In genomic region chr3L:6703368-6703807, dm6 we compare ENCODE assay signal across 1 fruit fly cellular context.
TF ChIP-seq lines count a peak whose summit lies in the region.

Gene SP1173, minus strand, starts transcription at chr3L:6703521.

TF ChIP-seq in whole organism, embryonic, 481 proteins besides CTCF, POLR2A, EP300 and RAD21 (continued from another document):
- TF ChIP-seq Ptx1 (GFP tag; IDR thresholded peaks at IDR 0.05; lab: Robert Waterston, UW), result no peak
- no peak for TF ChIP-seq CG6854 (GFP tag; optimal IDR thresholded peaks at IDR 0.05; lab: Kevin White, UChicago)
- peak; percentile 52; the same call in 1 of the 2 replicates for TF ChIP-seq CG32532 (GFP tag; IDR thresholded peaks at IDR 0.05; lab: Robert Waterston, UW)
- no peak for TF ChIP-seq CG9817 (tag; optimal IDR thresholded peaks at IDR 0.05; lab: Kevin White, UChicago)
- TF ChIP-seq HmgZ (tag; optimal IDR thresholded peaks at IDR 0.05; lab: Kevin White, UChicago), result peak; percentile 75
- peak; percentile 25 for TF ChIP-seq ERR (GFP tag; optimal IDR thresholded peaks at IDR 0.05; lab: Kevin White, UChicago)
- peak; percentile 13 for TF ChIP-seq Sry-δ (GFP tag; optimal IDR thresholded peaks at IDR 0.05; lab: Kevin White, UChicago)
- TF ChIP-seq hbn (GFP tag; IDR thresholded peaks at IDR 0.05; lab: Robert Waterston, UW; ENCODE audit: partially characterized antibody), result peak; percentile 20; the same call in 1 of the 2 replicates
- no peak for TF ChIP-seq CG12155 (GFP tag; optimal IDR thresholded peaks at IDR 0.05; lab: Kevin White, UChicago)
- no peak for TF ChIP-seq CG7556 (GFP tag; optimal IDR thresholded peaks at IDR 0.05; lab: Kevin White, UChicago)
